Worm (Caenorhabditis elegans) whole organism, early embryonic: Measurements from ENCODE around the gene odr-1.

Experiments
- ama-1 ChIP-seq: fragments of 150-350 bp; optimal IDR thresholded peaks from 2 replicates; lab custom pipeline; 2014
- flt-1 ChIP-seq: fragments of 200-800 bp; sonication (Bioruptor generic); IDR thresholded peaks from 2 replicates; pipeline ENCODE4 v1.3.6; 2022; ENCODE audit warnings: missing genetic modification characterization, missing compliant biosample characterization
- sea-1 ChIP-seq: fragments of 200-800 bp; sonication (Bioruptor generic); conservative IDR thresholded peaks from 2 replicates; pipeline ENCODE4 v1.3.6; 2022; ENCODE audit warnings: missing genetic modification characterization, missing compliant biosample characterization

DNA sequence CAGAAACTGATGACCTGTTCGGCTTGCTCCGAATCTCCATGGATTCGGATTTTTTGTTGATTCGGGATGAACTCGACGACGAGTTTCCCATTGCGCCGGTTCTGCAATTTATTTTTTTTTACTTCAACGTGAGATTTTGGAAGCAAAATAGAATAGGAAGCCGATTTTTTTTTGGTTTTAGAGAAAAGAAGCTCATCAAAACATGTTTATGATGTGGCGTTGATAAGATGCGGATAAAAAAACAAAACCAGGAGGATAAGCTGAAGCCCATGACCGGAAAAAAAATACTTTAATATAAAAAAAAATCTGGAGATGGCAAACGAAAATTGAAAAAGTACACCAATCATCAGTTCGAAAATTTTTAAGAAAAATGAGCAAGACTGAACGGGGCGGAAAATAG is 5.3 kb upstream of the odr-1 start, which contains the start of gene glb-20:
- TF ChIP-seq flt-1, result no peak
- no peak for TF ChIP-seq sea-1 (GFP tag; lab: Robert Waterston, UW)
- TF ChIP-seq ama-1, result no peak
